Worm (Caenorhabditis elegans) whole organism, L4/young adult: ENCODE results near the gene fbxl-3.

Source experiments
- W03F9.2 ChIP-seq: fragments of 150-350 bp; optimal IDR thresholded peaks from 2 replicates; lab custom pipeline; 2014; ENCODE audit warnings: missing biosample characterization, missing genetic modification characterization
- him-1 ChIP-seq: sonication (generic microtip); optimal IDR thresholded peaks from 2 replicates; lab custom pipeline; 2016; ENCODE audit warnings: missing genotype, missing genetic modification reagents, missing genetic modification characterization, missing compliant biosample characterization

DNA sequence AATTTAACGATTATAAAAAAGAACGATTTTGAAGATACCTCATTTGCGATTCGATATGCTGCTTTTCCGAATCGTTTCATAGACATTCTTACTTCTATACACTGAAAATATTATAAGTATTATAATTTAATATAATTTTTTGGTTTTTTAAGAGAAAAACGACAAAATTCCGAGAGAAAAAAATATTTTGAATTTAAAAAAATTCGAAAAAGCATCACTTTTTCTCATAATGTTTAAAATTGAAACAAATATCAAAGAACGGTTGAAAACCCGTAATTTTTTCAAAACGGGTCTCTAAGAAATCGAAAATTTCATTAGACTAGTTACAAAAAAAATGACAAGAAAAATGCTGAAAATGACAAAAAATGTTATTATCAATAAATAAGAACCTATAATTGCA is 3.1 kb downstream of the fbxl-3 start, which contains the start of gene pink-1:
- TF ChIP-seq W03F9.2 (tag; lab: Kevin White, UChicago) (no peak), him-1 (tag; lab: Kevin White, UChicago) (no peak)
